Worm (Caenorhabditis elegans): ENCODE data around the gene C33H5.16.

- TF ChIP-seq R02D3.7 (tag; optimal IDR thresholded peaks at IDR 0.05) (no peak), T20F7.1 (GFP tag; optimal IDR thresholded peaks at IDR 0.05) (no peak), unc-130 (GFP tag; optimal IDR thresholded peaks at IDR 0.05) (no peak), ces-1 (GFP tag; optimal IDR thresholded peaks at IDR 0.05) (no peak), nhr-11 (tag; optimal IDR thresholded peaks at IDR 0.05) (no peak), jun-1 (tag; optimal IDR thresholded peaks at IDR 0.05) (no peak), ztf-11 (tag; optimal IDR thresholded peaks at IDR 0.05) (no peak), lsy-2 (tag; optimal IDR thresholded peaks at IDR 0.05) (no peak)
Observed at ce11 chrIV:7759527-7759926, 43.6 kb downstream of the C33H5.16 start, which contains the start of gene dsb-3.
